Worm (Caenorhabditis elegans): ENCODE results near the gene abcx-1.

DNA sequence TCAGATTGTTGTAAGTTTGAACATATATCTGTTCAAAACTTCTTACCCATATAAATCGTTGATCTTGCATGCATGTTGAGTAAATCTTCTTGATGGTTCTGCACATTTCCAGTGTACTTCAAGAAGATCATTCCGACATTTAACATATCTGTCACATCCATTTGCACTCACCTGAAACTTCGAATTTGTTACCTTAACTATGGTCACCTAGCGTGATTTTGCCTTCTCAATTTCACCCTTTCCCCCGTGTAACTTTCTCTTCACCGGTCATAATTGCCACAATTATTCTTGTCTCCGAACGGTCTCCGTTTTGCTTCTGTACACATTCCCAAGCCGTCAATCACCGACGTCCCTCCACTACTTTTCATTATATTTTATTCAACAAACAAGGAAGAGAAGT, 18.6 kb upstream of the abcx-1 start:
- TF ChIP-seq hlh-12 (tag; optimal IDR thresholded peaks at IDR 0.05): no peak
- no peak for TF ChIP-seq nhr-120 (GFP tag; IDR thresholded peaks at IDR 0.05)
- TF ChIP-seq nfya-1 (tag; optimal IDR thresholded peaks at IDR 0.05; ENCODE audit: borderline replicate concordance, insufficient read depth): no peak
- TF ChIP-seq snpc-4 (GFP tag; optimal IDR thresholded peaks at IDR 0.05): no peak
- TF ChIP-seq snpc-4 (tag; optimal IDR thresholded peaks at IDR 0.05): no peak
- TF ChIP-seq zim-3 (tag; optimal IDR thresholded peaks at IDR 0.05): no peak
- TF ChIP-seq attf-5 (GFP tag; optimal IDR thresholded peaks at IDR 0.05): no peak
- TF ChIP-seq egrh-3 (GFP tag; IDR thresholded peaks at IDR 0.05): no peak
- TF ChIP-seq cebp-2 (GFP tag; IDR thresholded peaks at IDR 0.05): no peak
- no peak for TF ChIP-seq nfyb-1 (GFP tag; IDR thresholded peaks at IDR 0.05)
- no peak for TF ChIP-seq ztf-18 (tag; optimal IDR thresholded peaks at IDR 0.05)
- TF ChIP-seq efl-1 (GFP tag; optimal IDR thresholded peaks at IDR 0.05): no peak
- TF ChIP-seq madf-3 (GFP tag; IDR thresholded peaks at IDR 0.05): no peak

Data from whole organism, young adult.